Worm (Caenorhabditis elegans) whole organism, late embryonic: ENCODE results near the gene W04E12.9.
A peak's percentile ranks its signal among the peaks of the same experiment; 100 is the strongest.

Source experiments
- C08G9.2 ChIP-seq: sonication (generic microtip); optimal IDR thresholded peaks from 2 replicates; lab custom pipeline; 2016; ENCODE audit warnings: mild to moderate bottlenecking, missing genetic modification characterization, moderate library complexity, missing compliant biosample characterization
- K02D7.2 ChIP-seq: sonication (generic microtip); optimal IDR thresholded peaks from 2 replicates; lab custom pipeline; 2017; ENCODE audit warnings: mild to moderate bottlenecking, missing genetic modification characterization, missing compliant biosample characterization
- ahr-1 ChIP-seq: sonication (generic microtip); optimal IDR thresholded peaks from 2 replicates; lab custom pipeline; 2016; ENCODE audit warnings: missing genetic modification characterization, missing compliant biosample characterization
- ama-1 ChIP-seq: fragments of 150-350 bp; optimal IDR thresholded peaks from 2 replicates; lab custom pipeline; 2014
- ceh-14 ChIP-seq: sonication (generic microtip); optimal IDR thresholded peaks from 2 replicates; lab custom pipeline; 2016; ENCODE audit warnings: missing genotype, missing genetic modification characterization, missing compliant biosample characterization
- ceh-18 ChIP-seq: sonication (generic microtip); optimal IDR thresholded peaks from 2 replicates; lab custom pipeline; 2016; ENCODE audit warnings: missing genetic modification characterization, missing compliant biosample characterization
- ceh-24 ChIP-seq: sonication (generic microtip); optimal IDR thresholded peaks from 2 replicates; lab custom pipeline; 2016; ENCODE audit warnings: mild to moderate bottlenecking, missing genetic modification characterization, missing compliant biosample characterization
- ceh-30 ChIP-seq: fragments of 150-350 bp; optimal IDR thresholded peaks from 2 replicates; lab custom pipeline; 2014; ENCODE audit warnings: missing biosample characterization, missing genetic modification characterization
- ceh-31 ChIP-seq: sonication (generic microtip); optimal IDR thresholded peaks from 2 replicates; lab custom pipeline; 2016; ENCODE audit warnings: missing genetic modification characterization, missing compliant biosample characterization
- ceh-48 ChIP-seq: sonication (generic microtip); optimal IDR thresholded peaks from 2 replicates; lab custom pipeline; 2016; ENCODE audit warnings: missing genetic modification characterization, inconsistent platforms, missing compliant biosample characterization
- ceh-9 ChIP-seq: sonication (generic microtip); optimal IDR thresholded peaks from 2 replicates; lab custom pipeline; 2016; ENCODE audit warnings: mild to moderate bottlenecking, missing genetic modification characterization, inconsistent platforms, missing compliant biosample characterization
- dve-1 ChIP-seq: sonication (generic microtip); optimal IDR thresholded peaks from 2 replicates; lab custom pipeline; 2017; ENCODE audit warnings: antibody characterized with exemption, mild to moderate bottlenecking, missing genetic modification characterization, missing compliant biosample characterization
- elt-4 ChIP-seq: sonication (generic microtip); optimal IDR thresholded peaks from 2 replicates; lab custom pipeline; 2016; ENCODE audit warnings: missing genetic modification characterization, missing compliant biosample characterization
- eyg-1 ChIP-seq: sonication (generic microtip); optimal IDR thresholded peaks from 2 replicates; lab custom pipeline; 2016; ENCODE audit warnings: missing genotype, missing genetic modification characterization, missing compliant biosample characterization
- fkh-10 ChIP-seq: fragments of 150-350 bp; optimal IDR thresholded peaks from 2 replicates; lab custom pipeline; 2014; ENCODE audit warnings: missing biosample characterization, missing genetic modification reagents, missing genetic modification characterization
- gmeb-2 ChIP-seq: sonication (generic microtip); optimal IDR thresholded peaks from 2 replicates; lab custom pipeline; 2016; ENCODE audit warnings: missing genetic modification characterization, inconsistent platforms, missing compliant biosample characterization
- hlh-15 ChIP-seq: sonication (generic microtip); optimal IDR thresholded peaks from 2 replicates; lab custom pipeline; 2016; ENCODE audit warnings: missing genetic modification characterization, missing compliant biosample characterization
- hlh-30 ChIP-seq: sonication (generic microtip); optimal IDR thresholded peaks from 2 replicates; lab custom pipeline; 2017; ENCODE audit warnings: antibody characterized with exemption, missing genetic modification characterization, missing compliant biosample characterization; ENCODE audit not compliant: insufficient read depth
- lin-11 ChIP-seq: fragments of 200-800 bp; sonication (Bioruptor generic); optimal IDR thresholded peaks from 2 replicates; lab custom pipeline; 2018; ENCODE audit warnings: mild to moderate bottlenecking, missing genetic modification characterization, missing compliant biosample characterization
- madf-2 ChIP-seq: sonication (generic microtip); optimal IDR thresholded peaks from 2 replicates; lab custom pipeline; 2017; ENCODE audit warnings: missing genetic modification characterization, missing compliant biosample characterization
- mec-3 ChIP-seq: sonication (generic microtip); optimal IDR thresholded peaks from 2 replicates; lab custom pipeline; 2016; ENCODE audit warnings: borderline replicate concordance, missing genetic modification characterization, missing compliant biosample characterization
- nhr-232 ChIP-seq: sonication (generic microtip); optimal IDR thresholded peaks from 2 replicates; lab custom pipeline; 2016; ENCODE audit warnings: missing genetic modification characterization, missing compliant biosample characterization
- odd-2 ChIP-seq: sonication (generic microtip); optimal IDR thresholded peaks from 2 replicates; lab custom pipeline; 2017; ENCODE audit warnings: antibody characterized with exemption, mild to moderate bottlenecking, missing genetic modification characterization, missing compliant biosample characterization
- pag-3 ChIP-seq: sonication (generic microtip); optimal IDR thresholded peaks from 2 replicates; lab custom pipeline; 2016; ENCODE audit warnings: missing compliant biosample characterization, missing genetic modification characterization, borderline replicate concordance
- pax-1 ChIP-seq: fragments of 150-350 bp; optimal IDR thresholded peaks from 2 replicates; lab custom pipeline; 2014; ENCODE audit warnings: missing biosample characterization, missing genetic modification characterization
- pha-2 ChIP-seq: sonication (generic microtip); optimal IDR thresholded peaks from 2 replicates; lab custom pipeline; 2017; ENCODE audit warnings: mild to moderate bottlenecking, missing genetic modification characterization, missing compliant biosample characterization
- pha-4 ChIP-seq: fragments of 150-350 bp; optimal IDR thresholded peaks from 2 replicates; lab custom pipeline; 2018; ENCODE audit warnings: missing biosample characterization, missing genetic modification reagents, missing genetic modification characterization
- pqm-1 ChIP-seq: sonication (generic microtip); optimal IDR thresholded peaks from 2 replicates; lab custom pipeline; 2016; ENCODE audit warnings: missing genetic modification characterization, missing compliant biosample characterization
- ref-2 ChIP-seq: sonication (generic microtip); optimal IDR thresholded peaks from 2 replicates; lab custom pipeline; 2016; ENCODE audit warnings: missing genetic modification characterization, missing compliant biosample characterization
- sox-4 ChIP-seq: sonication (generic microtip); optimal IDR thresholded peaks from 2 replicates; lab custom pipeline; 2017; ENCODE audit warnings: mild to moderate bottlenecking, missing genetic modification characterization, inconsistent platforms, missing compliant biosample characterization
- ttx-3 ChIP-seq: sonication (generic microtip); optimal IDR thresholded peaks from 2 replicates; lab custom pipeline; 2016; ENCODE audit warnings: missing genetic modification reagents, missing genetic modification characterization, missing compliant biosample characterization
- unc-86 ChIP-seq: sonication (generic microtip); optimal IDR thresholded peaks from 2 replicates; lab custom pipeline; 2016; ENCODE audit warnings: missing genetic modification characterization, missing compliant biosample characterization
- zip-5 ChIP-seq: sonication (generic microtip); optimal IDR thresholded peaks from 2 replicates; lab custom pipeline; 2016; ENCODE audit warnings: missing genetic modification characterization, missing compliant biosample characterization
- ztf-16 ChIP-seq: sonication (generic microtip); optimal IDR thresholded peaks from 2 replicates; lab custom pipeline; 2017; ENCODE audit warnings: missing genetic modification characterization, missing compliant biosample characterization

W04E12.9 gene

DNA sequence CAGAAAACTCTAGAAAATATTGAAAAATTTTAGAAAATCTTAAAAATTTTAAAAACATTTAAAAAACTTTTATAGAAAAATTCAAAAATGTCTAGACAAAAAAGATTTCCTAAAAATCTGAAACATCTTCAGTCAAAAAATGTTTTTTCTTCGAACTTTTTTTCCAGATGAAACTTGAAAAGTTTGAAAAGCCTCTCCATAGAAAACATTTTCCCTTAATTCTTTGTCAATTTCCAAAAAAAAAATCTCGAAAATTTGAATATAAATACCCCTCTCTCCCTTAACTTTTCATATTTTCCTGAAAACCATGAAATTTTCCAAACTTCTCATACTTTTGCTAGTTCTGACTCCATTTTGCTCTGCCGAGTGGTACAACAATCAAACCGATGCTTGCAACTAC lies 27.6 kb upstream of the W04E12.9 start, which contains the start of gene Y116F11A.3:
Y116F11A.3 (plus strand) TSS at position 301 of the 400 bp plus-strand sequence.
- no peak for TF ChIP-seq pax-1
- no peak for TF ChIP-seq eyg-1 (tag; lab: Kevin White, UChicago)
- no peak for TF ChIP-seq ama-1 (lab: Kevin White, UChicago)
- no peak for TF ChIP-seq sox-4 (tag; lab: Kevin White, UChicago)
- no peak for TF ChIP-seq ceh-48 (tag; lab: Kevin White, UChicago)
- no peak for TF ChIP-seq ceh-31 (tag; lab: Kevin White, UChicago)
- no peak for TF ChIP-seq pag-3 (tag; lab: Kevin White, UChicago)
- TF ChIP-seq lin-11, result no peak
- TF ChIP-seq K02D7.2 (tag; lab: Kevin White, UChicago), result no peak
- TF ChIP-seq ceh-30 (tag; lab: Kevin White, UChicago), result no peak
- TF ChIP-seq mec-3 (tag; lab: Kevin White, UChicago), result no peak
- TF ChIP-seq ceh-14 (tag; lab: Kevin White, UChicago), result no peak
- no peak for TF ChIP-seq pha-2
- no peak for TF ChIP-seq C08G9.2 (tag; lab: Kevin White, UChicago)
- TF ChIP-seq ztf-16 (tag; lab: Kevin White, UChicago), result no peak
- no peak for TF ChIP-seq ahr-1

DNA sequence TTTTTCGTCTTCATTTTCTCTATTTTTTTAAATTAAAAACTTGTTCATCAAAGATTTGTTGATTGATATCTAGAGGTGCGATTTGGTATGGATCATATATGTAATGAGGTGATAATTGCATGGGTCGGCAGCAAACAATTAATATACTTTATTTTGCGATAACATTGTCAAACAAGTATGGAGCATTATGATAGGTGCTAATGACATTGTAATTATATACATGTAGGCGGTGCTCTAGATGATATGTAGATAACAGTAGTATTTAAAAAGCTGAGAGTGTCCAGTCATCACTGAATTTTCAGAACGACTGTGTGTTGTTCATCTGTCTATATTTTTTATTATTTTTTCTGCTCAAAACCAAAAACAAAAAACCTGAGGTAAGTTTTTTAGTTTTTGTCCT lies 26.1 kb upstream of the W04E12.9 start, which contains the start of gene Y116F11A.1:
Y116F11A.1 (plus strand) TSS at position 301 of the 400 bp plus-strand sequence.
- TF ChIP-seq unc-86 (no peak), madf-2 (tag; lab: Kevin White, UChicago) (no peak), nhr-232 (tag; lab: Kevin White, UChicago) (no peak), zip-5 (no peak)

DNA sequence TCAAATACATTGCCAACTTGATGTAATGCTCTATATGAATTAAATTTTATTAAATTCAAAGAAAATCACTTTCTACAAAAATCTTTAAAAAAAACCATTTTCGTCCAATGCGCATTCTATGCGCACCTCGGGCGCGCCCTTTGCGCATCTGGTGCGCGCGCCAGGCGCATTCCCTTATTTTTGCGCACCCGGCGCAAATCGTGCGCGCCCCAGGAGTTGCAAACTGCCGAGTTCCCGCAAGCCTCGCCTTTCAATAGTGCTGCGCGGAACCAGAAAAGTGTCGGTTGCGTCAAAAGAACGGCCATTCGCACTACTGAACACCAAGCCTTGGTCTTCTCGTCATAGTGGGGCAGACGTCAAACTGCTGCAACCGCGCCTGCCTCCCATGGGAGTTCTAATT lies 22.6 kb upstream of the W04E12.9 start:
- TF ChIP-seq ceh-48 (tag; lab: Kevin White, UChicago) (no peak), pag-3 (tag; lab: Kevin White, UChicago) (peak; percentile 40)

DNA sequence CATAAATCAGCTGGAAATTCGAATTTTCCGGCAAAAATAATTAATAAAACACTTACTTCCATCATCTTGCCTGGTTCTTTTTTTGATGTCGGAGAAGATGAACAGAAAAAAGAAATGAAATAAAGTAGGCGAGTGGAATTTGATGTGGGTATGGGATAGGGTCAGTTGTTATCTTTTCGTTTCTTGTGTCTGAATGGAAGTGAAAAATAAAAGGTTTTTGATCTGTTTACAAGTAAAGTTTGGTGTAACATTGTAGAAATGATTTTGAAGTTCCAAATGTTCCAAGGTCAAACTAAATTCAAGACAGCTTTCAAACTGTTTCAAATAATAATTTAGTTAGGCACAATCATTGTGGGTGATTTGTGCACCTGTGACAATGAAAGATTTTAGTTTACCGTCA lies 18.9 kb upstream of the W04E12.9 start, which contains the start of gene W04E12.7:
W04E12.7 (minus strand) TSS at position 101 of the 400 bp plus-strand sequence.
- no peak for TF ChIP-seq ceh-24 (tag; lab: Kevin White, UChicago)
- TF ChIP-seq pha-2, result no peak
- no peak for TF ChIP-seq ref-2 (tag; lab: Kevin White, UChicago)
- no peak for TF ChIP-seq ceh-18 (tag; lab: Kevin White, UChicago)
- TF ChIP-seq hlh-15, result no peak
- TF ChIP-seq lin-11, result no peak
- TF ChIP-seq ceh-9, result no peak
- no peak for TF ChIP-seq elt-4 (tag; lab: Kevin White, UChicago)
- no peak for TF ChIP-seq pqm-1 (tag; lab: Kevin White, UChicago)
- TF ChIP-seq, all 69 proteins: peak for 0

DNA sequence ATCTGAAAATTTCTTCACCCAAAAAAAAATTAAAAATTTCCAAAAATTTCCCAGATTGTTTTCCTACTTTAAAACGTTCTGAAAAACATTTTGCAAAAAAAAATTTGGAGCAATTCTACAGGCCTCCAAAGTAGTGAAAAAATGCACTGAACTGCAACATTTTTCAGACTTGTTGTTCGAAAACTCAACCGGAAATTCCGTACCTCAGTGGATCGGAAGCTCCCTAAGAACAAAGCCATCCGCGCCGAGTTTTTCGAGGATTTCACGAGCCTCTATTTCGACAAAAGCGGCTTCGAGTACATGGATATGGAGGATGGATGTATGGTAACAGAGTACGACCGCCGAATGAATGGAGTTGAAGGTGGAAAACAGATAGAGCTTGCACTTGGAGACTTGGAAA lies 18.2 kb upstream of the W04E12.9 start, which contains the start of gene fbxa-131:
fbxa-131 (plus strand) TSS at position 301 of the 400 bp plus-strand sequence.
- TF ChIP-seq ceh-31 (tag; lab: Kevin White, UChicago) (no peak), fkh-10 (GFP tag; lab: Kevin White, UChicago) (no peak), ceh-24 (tag; lab: Kevin White, UChicago) (no peak), ceh-30 (tag; lab: Kevin White, UChicago) (no peak), pha-4 (tag; lab: Kevin White, UChicago) (no peak), hlh-30 (tag; lab: Kevin White, UChicago) (no peak), nhr-232 (tag; lab: Kevin White, UChicago) (no peak)

DNA sequence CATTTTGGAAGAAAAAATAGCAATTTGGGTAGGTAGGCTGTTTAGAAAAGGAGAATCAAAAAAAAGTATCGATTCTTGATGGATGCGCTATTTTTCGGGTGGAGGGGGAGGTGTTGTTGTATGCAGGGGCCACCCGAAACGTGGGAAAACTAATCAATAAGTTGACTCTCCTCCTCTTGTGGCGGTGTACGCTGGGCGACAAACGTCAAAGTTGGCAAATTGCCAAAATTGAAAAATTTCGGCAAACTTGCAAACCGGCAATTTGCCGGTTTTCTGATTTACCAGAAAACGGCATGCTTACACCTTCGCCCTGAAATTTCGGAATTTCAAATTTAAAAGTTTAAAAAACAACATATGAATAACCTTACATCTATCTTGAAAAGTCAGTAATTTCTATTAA lies 15.3 kb upstream of the W04E12.9 start, which contains the start of gene W04E12.2:
W04E12.2 (minus strand) TSS at position 101 of the 400 bp plus-strand sequence.
- no peak for TF ChIP-seq gmeb-2 (tag; lab: Kevin White, UChicago)
- no peak for TF ChIP-seq ztf-16 (tag; lab: Kevin White, UChicago)
- no peak for TF ChIP-seq ttx-3 (tag; lab: Kevin White, UChicago)
- TF ChIP-seq ceh-30 (tag; lab: Kevin White, UChicago), result no peak
- no peak for TF ChIP-seq zip-5
- TF ChIP-seq odd-2 (tag; lab: Kevin White, UChicago), result no peak
- TF ChIP-seq hlh-30 (tag; lab: Kevin White, UChicago), result no peak
- no peak for TF ChIP-seq dve-1 (tag; lab: Kevin White, UChicago)
- no peak for TF ChIP-seq ahr-1
